Worm (Caenorhabditis elegans): ENCODE measurements around the gene K08E5.6.

The K08E5.6 gene

ce11 chrIII:10123586-10124233 is 17.1 kb upstream of the K08E5.6 start, which contains the start of gene ttll-4 (continued):
- TF ChIP-seq unc-86 (tag; optimal IDR thresholded peaks at IDR 0.05): peak; percentile 72
- TF ChIP-seq nhr-84 (tag; optimal IDR thresholded peaks at IDR 0.05): no peak
- TF ChIP-seq rnt-1 (tag; optimal IDR thresholded peaks at IDR 0.05): peak; percentile 85
- peak; percentile 64 for TF ChIP-seq lin-15B (tag; optimal IDR thresholded peaks at IDR 0.05)
- peak; percentile 72 for TF ChIP-seq nhr-47 (tag; optimal IDR thresholded peaks at IDR 0.05)
- TF ChIP-seq egl-13 (tag; optimal IDR thresholded peaks at IDR 0.05): peak; percentile 59
- TF ChIP-seq unc-30 (tag; optimal IDR thresholded peaks at IDR 0.05): no peak
- TF ChIP-seq lsy-2 (tag; optimal IDR thresholded peaks at IDR 0.05): peak; percentile 43 to 55
- peak; percentile 71 for TF ChIP-seq dsc-1 (tag; optimal IDR thresholded peaks at IDR 0.05)
- TF ChIP-seq F16B12.6 (tag; optimal IDR thresholded peaks at IDR 0.05): no peak
- TF ChIP-seq xbp-1 (tag; optimal IDR thresholded peaks at IDR 0.05): peak; percentile 57
- peak; percentile 82 for TF ChIP-seq lin-14 (GFP tag; optimal IDR thresholded peaks at IDR 0.05)
- no peak for TF ChIP-seq hpl-2 (GFP tag; optimal IDR thresholded peaks at IDR 0.05)
- TF ChIP-seq ceh-63 (GFP tag; optimal IDR thresholded peaks at IDR 0.05): no peak
- no peak for TF ChIP-seq irx-1 (tag; optimal IDR thresholded peaks at IDR 0.05)
- TF ChIP-seq tbx-2 (tag; optimal IDR thresholded peaks at IDR 0.05): peak; percentile 59
- peak; percentile 58; the same call in 1 of the 2 replicates for TF ChIP-seq mab-9 (GFP tag; IDR thresholded peaks at IDR 0.05)
- no peak for TF ChIP-seq C34B4.2 (tag; optimal IDR thresholded peaks at IDR 0.05)
- no peak for TF ChIP-seq skn-1 (tag; optimal IDR thresholded peaks at IDR 0.05)
- no peak for TF ChIP-seq elt-2 (tag; optimal IDR thresholded peaks at IDR 0.05)
- TF ChIP-seq nhr-76 (tag; optimal IDR thresholded peaks at IDR 0.05): no peak
- TF ChIP-seq fkh-8 (tag; optimal IDR thresholded peaks at IDR 0.05): peak; percentile 56
- no peak for TF ChIP-seq ama-1 (optimal IDR thresholded peaks at IDR 0.05)
- TF ChIP-seq fos-1 (tag; optimal IDR thresholded peaks at IDR 0.05): no peak
- peak; percentile 81 for TF ChIP-seq nhr-71 (tag; optimal IDR thresholded peaks at IDR 0.05)
- TF ChIP-seq hlh-4 (tag; optimal IDR thresholded peaks at IDR 0.05): no peak
- TF ChIP-seq nhr-12 (tag; optimal IDR thresholded peaks at IDR 0.05): no peak
- TF ChIP-seq blmp-1 (tag; optimal IDR thresholded peaks at IDR 0.05): no peak
- no peak for TF ChIP-seq ceh-8 (GFP tag; optimal IDR thresholded peaks at IDR 0.05)
- no peak for TF ChIP-seq nhr-77 (tag; optimal IDR thresholded peaks at IDR 0.05)
- TF ChIP-seq lin-35 (GFP tag; optimal IDR thresholded peaks at IDR 0.05): peak in 1 of 2 experiments; percentile 15
- TF ChIP-seq ceh-88 (GFP tag; IDR thresholded peaks at IDR 0.05): peak; percentile 35; the same call in 1 of the 2 replicates
- no peak for TF ChIP-seq mep-1 (tag; optimal IDR thresholded peaks at IDR 0.05)
- no peak for TF ChIP-seq zag-1 (tag; optimal IDR thresholded peaks at IDR 0.05)
- peak; percentile 65 for TF ChIP-seq swsn-7 (tag; optimal IDR thresholded peaks at IDR 0.05)
- TF ChIP-seq nhr-90 (tag; optimal IDR thresholded peaks at IDR 0.05; ENCODE audit: poor library complexity): peak; percentile 31
- no peak for TF ChIP-seq C16A3.4 (tag; optimal IDR thresholded peaks at IDR 0.05)
- no peak for TF ChIP-seq nhr-85 (tag)
- TF ChIP-seq sptf-1 (tag; optimal IDR thresholded peaks at IDR 0.05): no peak
- no peak for TF ChIP-seq elt-3 (tag; optimal IDR thresholded peaks at IDR 0.05)
- TF ChIP-seq efl-1 (optimal IDR thresholded peaks at IDR 0.05): peak; percentile 69 to 81
- peak; percentile 47 to 80 for TF ChIP-seq efl-1 (GFP tag; optimal IDR thresholded peaks at IDR 0.05 in 1 of 2)
- no peak for TF ChIP-seq snpc-4 (tag; optimal IDR thresholded peaks at IDR 0.05)
- TF ChIP-seq unc-130 (tag; optimal IDR thresholded peaks at IDR 0.05): no peak
- no peak for TF ChIP-seq ztf-4 (tag; optimal IDR thresholded peaks at IDR 0.05)
- TF ChIP-seq aly-2 (tag; optimal IDR thresholded peaks at IDR 0.05): no peak
- TF ChIP-seq ceh-82 (tag; optimal IDR thresholded peaks at IDR 0.05): peak; percentile 34 to 53 (median 46)
- TF ChIP-seq grh-1 (GFP tag; IDR thresholded peaks at IDR 0.05): no peak
- no peak for TF ChIP-seq lin-39 (tag; optimal IDR thresholded peaks at IDR 0.05)
- peak; percentile 48 for TF ChIP-seq fkh-10 (GFP tag; optimal IDR thresholded peaks at IDR 0.05)
- no peak for TF ChIP-seq pag-3 (tag; optimal IDR thresholded peaks at IDR 0.05; ENCODE audit: borderline replicate concordance, insufficient read depth)
- no peak for TF ChIP-seq sox-4 (tag; optimal IDR thresholded peaks at IDR 0.05)
- no peak for TF ChIP-seq unc-62 (GFP tag; optimal IDR thresholded peaks at IDR 0.05)
- peak; percentile 29 for TF ChIP-seq pax-3 (tag; optimal IDR thresholded peaks at IDR 0.05)

Data from whole organism, L1 larva.